Worm (Caenorhabditis elegans) whole organism, L2 larva: Measurements from ENCODE around the gene mex-1.
A peak's percentile ranks its signal among the peaks of the same experiment; 100 is the strongest.

Experiments used
- C34F6.9 ChIP-seq: fragments of 150-350 bp; optimal IDR thresholded peaks from 2 replicates; lab custom pipeline; 2014; ENCODE audit warnings: missing biosample characterization, missing genetic modification characterization
- F13H6.1 ChIP-seq: sonication (generic microtip); optimal IDR thresholded peaks from 2 replicates; lab custom pipeline; 2016; ENCODE audit warnings: missing genetic modification characterization, missing compliant biosample characterization
- R02D3.7 ChIP-seq: fragments of 150-350 bp; optimal IDR thresholded peaks from 2 replicates; lab custom pipeline; 2014; ENCODE audit warnings: missing biosample characterization, missing genetic modification characterization
- Y55F3AM.14 ChIP-seq: fragments of 200-800 bp; sonication (Bioruptor generic); optimal IDR thresholded peaks from 2 replicates; lab custom pipeline; 2018; ENCODE audit warnings: mild to moderate bottlenecking, missing genetic modification characterization, missing compliant biosample characterization
- ZK546.5 ChIP-seq: sonication (generic microtip); optimal IDR thresholded peaks from 2 replicates; lab custom pipeline; 2017; ENCODE audit warnings: missing biosample characterization, missing genetic modification characterization
- alr-1 ChIP-seq: fragments of 150-350 bp; optimal IDR thresholded peaks from 2 replicates; lab custom pipeline; 2014; ENCODE audit warnings: missing biosample characterization, missing genetic modification characterization
- aly-2 ChIP-seq: fragments of 150-350 bp; optimal IDR thresholded peaks from 2 replicates; lab custom pipeline; 2014; ENCODE audit warnings: missing biosample characterization, missing genetic modification characterization
- ama-1 ChIP-seq: fragments of 150-350 bp; optimal IDR thresholded peaks from 2 replicates; lab custom pipeline; 2018; ENCODE audit warnings: inconsistent platforms
- blmp-1 ChIP-seq: sonication (generic microtip); optimal IDR thresholded peaks from 2 replicates; lab custom pipeline; 2017; ENCODE audit warnings: missing genetic modification characterization, mild to moderate bottlenecking, missing compliant biosample characterization, antibody characterized with exemption, moderate library complexity; ENCODE audit not compliant: insufficient read depth
- ceh-16 ChIP-seq: fragments of 150-350 bp; optimal IDR thresholded peaks from 2 replicates; lab custom pipeline; 2014; ENCODE audit warnings: missing biosample characterization, missing genetic modification characterization
- ceh-82 ChIP-seq: fragments of 150-350 bp; optimal IDR thresholded peaks from 2 replicates; lab custom pipeline; 2014; ENCODE audit warnings: missing biosample characterization, missing genetic modification characterization
- crh-2 ChIP-seq: sonication (generic microtip); optimal IDR thresholded peaks from 2 replicates; lab custom pipeline; 2017; ENCODE audit warnings: missing biosample characterization, missing genetic modification characterization
- dmd-4 ChIP-seq: sonication (generic microtip); optimal IDR thresholded peaks from 2 replicates; lab custom pipeline; 2017; ENCODE audit warnings: missing biosample characterization, missing genetic modification characterization
- egl-27 ChIP-seq: sonication (generic microtip); optimal IDR thresholded peaks from 3 replicates; lab custom pipeline; 2017; ENCODE audit warnings: missing biosample characterization, missing genetic modification reagents, missing genetic modification characterization
- elt-1 ChIP-seq: fragments of 150-350 bp; optimal IDR thresholded peaks from 2 replicates; lab custom pipeline; 2014; ENCODE audit warnings: missing biosample characterization, missing genetic modification characterization
- elt-3 ChIP-seq: sonication (generic microtip); optimal IDR thresholded peaks from 2 replicates; lab custom pipeline; 2017; ENCODE audit warnings: missing biosample characterization, missing genetic modification characterization
- fos-1 ChIP-seq: fragments of 150-350 bp; optimal IDR thresholded peaks from 2 replicates; lab custom pipeline; 2014; ENCODE audit warnings: missing biosample characterization, missing genetic modification characterization
- gmeb-1 ChIP-seq: fragments of 150-350 bp; optimal IDR thresholded peaks from 2 replicates; lab custom pipeline; 2014; ENCODE audit warnings: missing biosample characterization, missing genetic modification characterization
- lin-11 ChIP-seq: fragments of 150-350 bp; sonication (generic microtip); optimal IDR thresholded peaks from 2 replicates; lab custom pipeline; 2014; ENCODE audit warnings: missing biosample characterization, missing genetic modification characterization, inconsistent platforms, mixed read lengths
- lin-13 ChIP-seq: fragments of 150-350 bp; optimal IDR thresholded peaks from 2 replicates; lab custom pipeline; 2014; ENCODE audit warnings: missing biosample characterization, missing genetic modification reagents, missing genetic modification characterization
- lin-39 ChIP-seq: fragments of 150-350 bp; optimal IDR thresholded peaks from 2 replicates; lab custom pipeline; 2014; ENCODE audit warnings: missing biosample characterization, missing genetic modification reagents, missing genetic modification characterization
- lsy-2 ChIP-seq, 2 experiments: fragments of 150-350 bp in 1 of 2; sonication (generic microtip) in 1 of 2; optimal IDR thresholded peaks; 2 replicates each; lab custom pipeline; 2014 to 2017; ENCODE audit warnings: missing biosample characterization in 2 of 2, missing genetic modification characterization in 2 of 2
- mab-5 ChIP-seq: fragments of 150-350 bp; optimal IDR thresholded peaks from 2 replicates; lab custom pipeline; 2014; ENCODE audit warnings: missing biosample characterization, missing genetic modification characterization
- mbf-1 ChIP-seq: sonication (generic microtip); optimal IDR thresholded peaks from 2 replicates; lab custom pipeline; 2017; ENCODE audit warnings: missing biosample characterization, missing genetic modification characterization
- mdl-1 ChIP-seq, 2 experiments: fragments of 150-350 bp in 1 of 2; sonication (generic microtip) in 1 of 2; optimal IDR thresholded peaks; 2 replicates each; lab custom pipeline; 2017; ENCODE audit warnings: missing biosample characterization in 2 of 2, missing genetic modification characterization in 2 of 2
- nhr-10 ChIP-seq: sonication (generic microtip); optimal IDR thresholded peaks from 2 replicates; lab custom pipeline; 2017; ENCODE audit warnings: missing biosample characterization, missing genetic modification characterization
- nhr-11 ChIP-seq: fragments of 150-350 bp; optimal IDR thresholded peaks from 2 replicates; lab custom pipeline; 2014; ENCODE audit warnings: missing biosample characterization, missing genetic modification characterization
- nhr-12 ChIP-seq: fragments of 150-350 bp; optimal IDR thresholded peaks from 2 replicates; lab custom pipeline; 2014; ENCODE audit warnings: missing biosample characterization, missing genetic modification characterization
- nhr-129 ChIP-seq: fragments of 150-350 bp; optimal IDR thresholded peaks from 2 replicates; lab custom pipeline; 2014; ENCODE audit warnings: missing biosample characterization, missing genetic modification characterization
- nhr-21 ChIP-seq: fragments of 150-350 bp; optimal IDR thresholded peaks from 2 replicates; lab custom pipeline; 2014; ENCODE audit warnings: missing biosample characterization, missing genetic modification characterization
- nhr-23 ChIP-seq: fragments of 150-350 bp; optimal IDR thresholded peaks from 2 replicates; lab custom pipeline; 2014; ENCODE audit warnings: missing biosample characterization, missing genetic modification reagents, missing genetic modification characterization
- nhr-237 ChIP-seq: fragments of 150-350 bp; optimal IDR thresholded peaks from 2 replicates; lab custom pipeline; 2014; ENCODE audit warnings: missing biosample characterization, missing genetic modification characterization
- nhr-25 ChIP-seq: fragments of 150-350 bp; sonication (generic microtip); optimal IDR thresholded peaks from 3 replicates; lab custom pipeline; 2014; ENCODE audit warnings: missing biosample characterization, missing genetic modification characterization
- nhr-6 ChIP-seq: fragments of 150-350 bp; optimal IDR thresholded peaks from 2 replicates; lab custom pipeline; 2014; ENCODE audit warnings: missing biosample characterization, missing genetic modification characterization
- nhr-77 ChIP-seq: fragments of 150-350 bp; optimal IDR thresholded peaks from 2 replicates; lab custom pipeline; 2014; ENCODE audit warnings: missing biosample characterization, missing genetic modification characterization
- peb-1 ChIP-seq: fragments of 150-350 bp; optimal IDR thresholded peaks from 2 replicates; lab custom pipeline; 2014; ENCODE audit warnings: missing biosample characterization, missing genetic modification characterization
- sem-4 ChIP-seq: fragments of 150-350 bp; optimal IDR thresholded peaks from 2 replicates; lab custom pipeline; 2014; ENCODE audit warnings: missing biosample characterization, missing genetic modification reagents, missing genetic modification characterization
- skn-1 ChIP-seq: sonication (generic microtip); optimal IDR thresholded peaks from 2 replicates; lab custom pipeline; 2017; ENCODE audit warnings: missing biosample characterization, missing genetic modification characterization
- sma-3 ChIP-seq: sonication (generic microtip); optimal IDR thresholded peaks from 2 replicates; lab custom pipeline; 2016; ENCODE audit warnings: missing genetic modification reagents, missing genetic modification characterization, missing compliant biosample characterization
- sma-9 ChIP-seq, 2 experiments: fragments of 150-350 bp in 1 of 2; sonication (generic microtip) in 1 of 2; optimal IDR thresholded peaks; 2 replicates each; lab custom pipeline; 2014 to 2016; ENCODE audit warnings: missing genetic modification characterization in 2 of 2, mild to moderate bottlenecking in 1 of 2, missing biosample characterization in 1 of 2, missing compliant biosample characterization in 1 of 2, missing genetic modification reagents in 1 of 2, moderate library complexity in 1 of 2
- snpc-4 ChIP-seq: fragments of 150-350 bp; optimal IDR thresholded peaks from 2 replicates; lab custom pipeline; 2014; ENCODE audit warnings: missing biosample characterization, missing genetic modification characterization
- unc-39 ChIP-seq: fragments of 150-350 bp; optimal IDR thresholded peaks from 2 replicates; lab custom pipeline; 2014; ENCODE audit warnings: missing biosample characterization, missing genetic modification characterization
- unc-55 ChIP-seq: fragments of 150-350 bp; sonication (generic microtip); optimal IDR thresholded peaks from 3 replicates; lab custom pipeline; 2014; ENCODE audit warnings: missing biosample characterization, missing genetic modification reagents, missing genetic modification characterization
- unc-62 ChIP-seq: fragments of 150-350 bp; optimal IDR thresholded peaks from 2 replicates; lab custom pipeline; 2014; ENCODE audit warnings: missing biosample characterization, missing genetic modification reagents, missing genetic modification characterization
- zag-1 ChIP-seq: fragments of 150-350 bp; optimal IDR thresholded peaks from 2 replicates; lab custom pipeline; 2014; ENCODE audit warnings: missing biosample characterization, missing genetic modification characterization
- ztf-1 ChIP-seq: fragments of 200-800 bp; sonication (Bioruptor generic); conservative IDR thresholded peaks from 2 replicates; pipeline ENCODE4 v1.3.6; 2022; ENCODE audit warnings: missing genetic modification characterization, missing compliant biosample characterization
- ztf-11 ChIP-seq: sonication (generic microtip); optimal IDR thresholded peaks from 2 replicates; lab custom pipeline; 2017; ENCODE audit warnings: missing biosample characterization, missing genetic modification characterization
- ztf-4 ChIP-seq: fragments of 150-350 bp; optimal IDR thresholded peaks from 2 replicates; lab custom pipeline; 2014; ENCODE audit warnings: missing biosample characterization, missing genetic modification characterization

The mex-1 gene

ce11 chrII:11960596-11961217, 7.7 kb upstream of the mex-1 start:
- TF ChIP-seq ZK546.5 (no peak), mbf-1 (tag; lab: Kevin White, UChicago) (peak; percentile 42), nhr-25 (peak; percentile 40), ztf-11 (tag; lab: Kevin White, UChicago) (no peak), sma-9 (GFP tag; optimal IDR thresholded peaks at IDR 0.05; lab: Kevin White, UChicago) (peak; percentile 65), sma-9 (tag; optimal IDR thresholded peaks at IDR 0.05; lab: Kevin White, UChicago) (no peak), aly-2 (no peak), alr-1 (tag; lab: Kevin White, UChicago) (no peak), blmp-1 (no peak), zag-1 (peak; percentile 9), R02D3.7 (no peak), snpc-4 (tag; lab: Kevin White, UChicago) (no peak), mdl-1 (tag; optimal IDR thresholded peaks at IDR 0.05; lab: Kevin White, UChicago) (peak in 1 of 2 experiments; percentile 46), lin-39 (tag; lab: Kevin White, UChicago) (no peak), ceh-16 (no peak), unc-62 (GFP tag; lab: Kevin White, UChicago) (no peak), ztf-1 (no peak), fos-1 (tag; lab: Kevin White, UChicago) (peak; percentile 59), nhr-237 (tag; lab: Kevin White, UChicago) (no peak), dmd-4 (tag; lab: Kevin White, UChicago) (no peak), nhr-23 (tag; lab: Kevin White, UChicago) (no peak), skn-1 (tag; lab: Kevin White, UChicago) (no peak), F13H6.1 (tag; lab: Kevin White, UChicago) (peak; percentile 81), egl-27 (tag; lab: Kevin White, UChicago) (peak; percentile 9), crh-2 (tag; lab: Kevin White, UChicago) (peak; percentile 44), gmeb-1 (tag; lab: Kevin White, UChicago) (peak; percentile 11), sem-4 (no peak), peb-1 (tag; lab: Kevin White, UChicago) (no peak), unc-39 (tag; lab: Kevin White, UChicago) (no peak), ama-1 (lab: Kevin White, UChicago) (no peak), nhr-11 (tag; lab: Kevin White, UChicago) (peak; percentile 66), nhr-129 (tag; lab: Kevin White, UChicago) (peak; percentile 57), ceh-82 (tag; lab: Kevin White, UChicago) (no peak), mab-5 (no peak), nhr-6 (no peak), Y55F3AM.14 (GFP tag; lab: Kevin White, UChicago) (peak; percentile 88), nhr-77 (tag; lab: Kevin White, UChicago) (no peak), lin-11 (peak; percentile 13), sma-3 (peak; percentile 65), unc-55 (GFP tag; lab: Kevin White, UChicago) (peak; percentile 58), ztf-4 (peak; percentile 31), elt-3 (tag; lab: Kevin White, UChicago) (no peak), lsy-2 (tag; optimal IDR thresholded peaks at IDR 0.05; lab: Kevin White, UChicago) (peak; percentile 49 to 59), nhr-10 (tag; lab: Kevin White, UChicago) (no peak), elt-1 (tag; lab: Kevin White, UChicago) (no peak), nhr-21 (tag; lab: Kevin White, UChicago) (peak; percentile 49), lin-13 (GFP tag; lab: Kevin White, UChicago) (peak; percentile 66), nhr-12 (no peak), C34F6.9 (tag; lab: Kevin White, UChicago) (no peak)
